Fruit fly (Drosophila melanogaster): ENCODE results near the gene gnu.
A peak's percentile ranks its signal among the peaks of the same experiment; 100 is the strongest.

gnu gene

dm6 chr3L:14781082-14781862, 21.9 kb downstream of the gnu start (continued):
- TF ChIP-seq CG8089 (GFP tag; optimal IDR thresholded peaks at IDR 0.05) (no peak), CG18011 (GFP tag; optimal IDR thresholded peaks at IDR 0.05) (no peak), CG11696 (GFP tag; IDR thresholded peaks at IDR 0.05) (no peak; the same call in 1 of the 2 replicates), ase (GFP tag; IDR thresholded peaks at IDR 0.05) (peak; percentile 51; the same call in 1 of the 3 replicates), Neu2 (GFP tag; optimal IDR thresholded peaks at IDR 0.05; ENCODE audit: borderline replicate concordance) (no peak), Dp (GFP tag; optimal IDR thresholded peaks at IDR 0.05) (no peak), z (GFP tag; IDR thresholded peaks at IDR 0.05) (peak; percentile 47; the same call in 1 of the 3 replicates), kah (GFP tag; optimal IDR thresholded peaks at IDR 0.05) (peak; percentile 61), CG30020 (tag; optimal IDR thresholded peaks at IDR 0.05) (peak; percentile 35), CG31441 (GFP tag; IDR thresholded peaks at IDR 0.05) (peak; percentile 82), oc (tag; optimal IDR thresholded peaks at IDR 0.05) (peak; percentile 49), MESR4 (GFP tag; optimal IDR thresholded peaks at IDR 0.05) (no peak), sima (GFP tag; optimal IDR thresholded peaks at IDR 0.05) (no peak), E2f1 (GFP tag; IDR thresholded peaks at IDR 0.05) (peak; percentile 38; the same call in 1 of the 2 replicates), CG13894 (tag; optimal IDR thresholded peaks at IDR 0.05) (peak; percentile 54), Usf (GFP tag; optimal IDR thresholded peaks at IDR 0.05) (no peak), B-H2 (GFP tag; optimal IDR thresholded peaks at IDR 0.05) (peak; percentile 67), CG7372 (GFP tag; IDR thresholded peaks at IDR 0.05) (0 out of 2 replicates have a peak, but pooled peaks have one; percentile 23), CG1529 (GFP tag; optimal IDR thresholded peaks at IDR 0.05) (peak; percentile 6), CG6791 (GFP tag; IDR thresholded peaks at IDR 0.05; ENCODE audit: partially characterized antibody) (no peak), Lhr (GFP tag; optimal IDR thresholded peaks at IDR 0.05) (peak; percentile 5), bbx (GFP tag; IDR thresholded peaks at IDR 0.05; ENCODE audit: partially characterized antibody) (no peak), H2.0 (GFP tag; IDR thresholded peaks at IDR 0.05) (0 out of 2 replicates have a peak, but pooled peaks have one; percentile 2), Doc2 (GFP tag; IDR thresholded peaks at IDR 0.05) (no peak), abd-A (tag; optimal IDR thresholded peaks at IDR 0.05) (peak; percentile 98), CG32772 (GFP tag; IDR thresholded peaks at IDR 0.05) (no peak), nau (GFP tag; optimal IDR thresholded peaks at IDR 0.05) (peak; percentile 61), hkb (optimal IDR thresholded peaks at IDR 0.05) (no peak), hkb (GFP tag; IDR thresholded peaks at IDR 0.05) (peak; percentile 51; the same call in 1 of the 2 replicates), CG5245 (GFP tag; optimal IDR thresholded peaks at IDR 0.05) (peak; percentile 32), ems (GFP tag; optimal IDR thresholded peaks at IDR 0.05) (no peak), Optix (GFP tag; IDR thresholded peaks at IDR 0.05) (no peak), CG10654 (GFP tag; optimal IDR thresholded peaks at IDR 0.05) (peak; percentile 2), pnt (GFP tag; optimal IDR thresholded peaks at IDR 0.05) (peak; percentile 22), CG7357 (GFP tag; IDR thresholded peaks at IDR 0.05) (peak; percentile 45; the same call in 1 of the 3 replicates), CG43689 (GFP tag; IDR thresholded peaks at IDR 0.05) (no peak), CG17359 (tag; optimal IDR thresholded peaks at IDR 0.05) (peak; percentile 69), CG15011 (GFP tag; optimal IDR thresholded peaks at IDR 0.05) (peak; percentile 30), CG8281 (tag; optimal IDR thresholded peaks at IDR 0.05) (peak; percentile 42), Tbp (GFP tag; optimal IDR thresholded peaks at IDR 0.05) (no peak), CG10321 (GFP tag; IDR thresholded peaks at IDR 0.05) (no peak), Dip3 (GFP tag; optimal IDR thresholded peaks at IDR 0.05) (no peak), CG7963 (GFP tag; IDR thresholded peaks at IDR 0.05; ENCODE audit: partially characterized antibody) (no peak), CG4820 (GFP tag; optimal IDR thresholded peaks at IDR 0.05) (peak; percentile 61), luna (GFP tag; optimal IDR thresholded peaks at IDR 0.05) (peak; percentile 51), Dfd (GFP tag; optimal IDR thresholded peaks at IDR 0.05) (no peak), ro (GFP tag; IDR thresholded peaks at IDR 0.05) (no peak), Sox100B (GFP tag; optimal IDR thresholded peaks at IDR 0.05) (peak; percentile 89), bowl (GFP tag; IDR thresholded peaks at IDR 0.05) (no peak), H15 (GFP tag; IDR thresholded peaks at IDR 0.05) (0 out of 3 replicates have a peak, but pooled peaks have one; percentile 6)

Data from whole organism, embryonic.